Fruit fly (Drosophila melanogaster) whole organism: Measurements from ENCODE around the gene CG5618.

Experiments
- CG8478 ChIP-seq: fragments of >200 bp; optimal IDR thresholded peaks from 2 replicates; lab custom pipeline; 2018; ENCODE audit warnings: inconsistent platforms
- Dll ChIP-seq: fragments of >200 bp; optimal IDR thresholded peaks from 2 replicates; lab custom pipeline; 2017
- EcR ChIP-seq, 2 experiments: fragments of >200 bp; optimal IDR thresholded peaks; 2 replicates each; lab custom pipeline; 2017; ENCODE audit warnings: missing biosample characterization in 2 of 2, missing genetic modification characterization in 2 of 2, missing genetic modification reagents in 2 of 2
- pan ChIP-seq: fragments of >200 bp; optimal IDR thresholded peaks from 2 replicates; lab custom pipeline; 2017
- psq ChIP-seq: fragments of >200 bp; optimal IDR thresholded peaks from 2 replicates; lab custom pipeline; 2017
- usp ChIP-seq: fragments of >200 bp; optimal IDR thresholded peaks from 2 replicates; lab custom pipeline; 2017; ENCODE audit warnings: missing biosample characterization, missing genetic modification characterization, mixed read lengths

DNA sequence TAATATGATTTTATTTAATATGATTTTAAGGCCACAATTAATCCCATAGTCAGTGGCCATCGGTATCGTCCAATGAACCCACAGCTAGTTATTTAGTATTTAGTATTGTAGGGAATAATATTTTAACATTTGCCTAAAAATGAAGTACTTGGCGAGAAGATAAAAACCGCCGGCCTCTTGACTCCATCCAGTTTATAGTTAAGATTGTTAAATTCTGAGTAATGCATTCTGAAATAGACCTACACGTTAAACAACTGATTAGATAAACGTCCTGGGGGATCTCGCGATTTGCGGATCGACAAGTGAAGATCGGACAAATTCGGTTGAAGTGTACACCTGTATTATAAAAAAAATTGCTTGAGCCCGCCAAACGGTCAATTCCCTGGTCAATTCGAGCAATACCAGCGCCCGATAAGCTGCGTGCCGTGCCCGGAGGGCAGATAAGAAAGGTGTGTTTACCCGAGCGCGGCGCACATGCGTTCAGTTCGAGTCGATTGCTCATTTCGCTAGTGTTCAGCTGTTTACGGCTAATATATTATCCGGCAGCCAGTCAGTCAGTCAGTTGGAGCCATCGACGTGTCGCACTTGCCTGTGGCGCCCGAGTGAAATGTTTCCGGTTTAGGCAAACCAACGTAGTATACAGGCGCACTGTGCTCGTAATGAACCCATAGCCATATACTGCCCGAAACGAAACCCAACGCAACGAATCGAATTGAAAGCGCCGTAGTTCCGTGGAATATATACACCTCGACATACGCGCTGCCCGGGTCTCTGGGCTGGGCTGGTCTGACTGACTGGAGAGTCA lies 34.0 kb downstream of the CG5618 start:
- no peak for TF ChIP-seq usp (GFP tag; lab: Kevin White, UChicago)
- TF ChIP-seq psq (lab: Kevin White, UChicago) = no peak
- no peak for TF ChIP-seq EcR (GFP tag; optimal IDR thresholded peaks at IDR 0.05; lab: Kevin White, UChicago)
- no peak for TF ChIP-seq CG8478 (lab: Kevin White, UChicago)
- TF ChIP-seq Dll = no peak
- no peak for TF ChIP-seq pan (lab: Kevin White, UChicago)
